Worm (Caenorhabditis elegans): ENCODE results near the gene exc-9.

ce11 chrIV:7926102-7926840 is 14.5 kb downstream of the exc-9 start, which contains the start of gene rps-2:
- TF ChIP-seq hmg-11 (tag; optimal IDR thresholded peaks at IDR 0.05) (no peak), ceh-16 (tag; optimal IDR thresholded peaks at IDR 0.05) (no peak), fkh-10 (GFP tag; optimal IDR thresholded peaks at IDR 0.05) (no peak), ztf-11 (tag; optimal IDR thresholded peaks at IDR 0.05) (no peak), nhr-12 (tag; optimal IDR thresholded peaks at IDR 0.05) (no peak), nfya-1 (tag; optimal IDR thresholded peaks at IDR 0.05; ENCODE audit: insufficient read depth) (no peak), eor-1 (tag; optimal IDR thresholded peaks at IDR 0.05) (no peak), pqm-1 (tag; optimal IDR thresholded peaks at IDR 0.05) (no peak), unc-62 (GFP tag; optimal IDR thresholded peaks at IDR 0.05) (no peak), egl-27 (tag; optimal IDR thresholded peaks at IDR 0.05) (no peak), unc-39 (tag; optimal IDR thresholded peaks at IDR 0.05) (no peak)
